Fruit fly (Drosophila melanogaster): ENCODE data around the gene ncd.

Gene ncd

dm6 chr3R:29847126-29847525, 40.2 kb upstream of the ncd start (continued):
- no peak for TF ChIP-seq CG13894 (tag; optimal IDR thresholded peaks at IDR 0.05)
- TF ChIP-seq HLH4C (GFP tag; IDR thresholded peaks at IDR 0.05; ENCODE audit: partially characterized antibody) = no peak
- TF ChIP-seq p53 (GFP tag; optimal IDR thresholded peaks at IDR 0.05) = no peak
- TF ChIP-seq chm (GFP tag; IDR thresholded peaks at IDR 0.05) = no peak
- no peak for TF ChIP-seq Jarid2 (GFP tag; optimal IDR thresholded peaks at IDR 0.05)
- TF ChIP-seq lov (optimal IDR thresholded peaks at IDR 0.05) = no peak
- TF ChIP-seq lov (GFP tag; IDR thresholded peaks at IDR 0.05) = no peak
- TF ChIP-seq Trl (optimal IDR thresholded peaks at IDR 0.05) = no peak
- TF ChIP-seq Trl (GFP tag; optimal IDR thresholded peaks at IDR 0.05) = no peak
- TF ChIP-seq lilli (GFP tag; optimal IDR thresholded peaks at IDR 0.05) = no peak
- no peak for TF ChIP-seq z (GFP tag; IDR thresholded peaks at IDR 0.05)
- TF ChIP-seq Asciz (GFP tag; optimal IDR thresholded peaks at IDR 0.05) = no peak
- TF ChIP-seq oc (tag; optimal IDR thresholded peaks at IDR 0.05) = no peak
- TF ChIP-seq Lpt (GFP tag; optimal IDR thresholded peaks at IDR 0.05) = no peak
- no peak for TF ChIP-seq hb (GFP tag; IDR thresholded peaks at IDR 0.05; ENCODE audit: partially characterized antibody)
- TF ChIP-seq YL-1 (GFP tag; optimal IDR thresholded peaks at IDR 0.05) = no peak
- no peak for TF ChIP-seq ken (GFP tag; IDR thresholded peaks at IDR 0.05)
- TF ChIP-seq cas (GFP tag; IDR thresholded peaks at IDR 0.05) = no peak
- TF ChIP-seq H15 (GFP tag; IDR thresholded peaks at IDR 0.05) = no peak
- no peak for TF ChIP-seq CG15479 (GFP tag; optimal IDR thresholded peaks at IDR 0.05)
- no peak for TF ChIP-seq Meics (GFP tag; optimal IDR thresholded peaks at IDR 0.05)
- TF ChIP-seq sisA (GFP tag; IDR thresholded peaks at IDR 0.05) = no peak
- peak; percentile 74 for TF ChIP-seq Med (GFP tag)
- no peak for TF ChIP-seq CG2875 (GFP tag; optimal IDR thresholded peaks at IDR 0.05)
- no peak for TF ChIP-seq toy (GFP tag; IDR thresholded peaks at IDR 0.05)
- peak; percentile 30 for TF ChIP-seq nmo (GFP tag; optimal IDR thresholded peaks at IDR 0.05)
- TF ChIP-seq CG14860 (GFP tag; IDR thresholded peaks at IDR 0.05; ENCODE audit: partially characterized antibody) = no peak
- no peak for TF ChIP-seq Dll (GFP tag; IDR thresholded peaks at IDR 0.05; ENCODE audit: partially characterized antibody)
- no peak for TF ChIP-seq CG14441 (GFP tag; IDR thresholded peaks at IDR 0.05)
- TF ChIP-seq CG10209 (GFP tag; optimal IDR thresholded peaks at IDR 0.05) = no peak
- no peak for TF ChIP-seq CG9797 (GFP tag; optimal IDR thresholded peaks at IDR 0.05)
- TF ChIP-seq chinmo (GFP tag; IDR thresholded peaks at IDR 0.05; ENCODE audit: partially characterized antibody) = no peak
- TF ChIP-seq CG15269 (tag; optimal IDR thresholded peaks at IDR 0.05) = no peak
- no peak for TF ChIP-seq Doc2 (GFP tag; IDR thresholded peaks at IDR 0.05)
- TF ChIP-seq CG6689 (GFP tag; IDR thresholded peaks at IDR 0.05) = peak; percentile 23; the same call in 1 of the 2 replicates
- no peak for TF ChIP-seq CG12299 (tag; optimal IDR thresholded peaks at IDR 0.05)
- TF ChIP-seq fd102C (GFP tag; optimal IDR thresholded peaks at IDR 0.05) = no peak
- no peak for TF ChIP-seq eve (GFP tag; optimal IDR thresholded peaks at IDR 0.05)
- TF ChIP-seq zfh1 (GFP tag; IDR thresholded peaks at IDR 0.05) = 0 out of 3 replicates have a peak, but pooled peaks have one; percentile 19
- no peak for TF ChIP-seq gsb-n (tag; optimal IDR thresholded peaks at IDR 0.05)
- no peak for TF ChIP-seq CG12744 (GFP tag; optimal IDR thresholded peaks at IDR 0.05)
- TF ChIP-seq Doc3 (GFP tag; IDR thresholded peaks at IDR 0.05; ENCODE audit: partially characterized antibody) = no peak
- TF ChIP-seq CG2889 (GFP tag; IDR thresholded peaks at IDR 0.05) = no peak
- peak; percentile 24 for TF ChIP-seq dmrt11E (tag; optimal IDR thresholded peaks at IDR 0.05)
- TF ChIP-seq pita (GFP tag; optimal IDR thresholded peaks at IDR 0.05) = no peak
- no peak for TF ChIP-seq Atf6 (GFP tag; IDR thresholded peaks at IDR 0.05)
- TF ChIP-seq Kr (GFP tag; optimal IDR thresholded peaks at IDR 0.05) = no peak
- TF ChIP-seq CG15696 (tag; optimal IDR thresholded peaks at IDR 0.05) = no peak
- no peak for TF ChIP-seq CHES-1-like (GFP tag; optimal IDR thresholded peaks at IDR 0.05)
- TF ChIP-seq jigr1 (GFP tag; IDR thresholded peaks at IDR 0.05) = no peak
- TF ChIP-seq CG2116 (GFP tag; optimal IDR thresholded peaks at IDR 0.05) = no peak
- no peak for TF ChIP-seq CG4730 (GFP tag; IDR thresholded peaks at IDR 0.05)

All from whole organism, embryonic.